Worm (Caenorhabditis elegans): ENCODE measurements around the gene ufd-2.
A peak's percentile ranks its signal among the peaks of the same experiment; 100 is the strongest.

Gene ufd-2

DNA sequence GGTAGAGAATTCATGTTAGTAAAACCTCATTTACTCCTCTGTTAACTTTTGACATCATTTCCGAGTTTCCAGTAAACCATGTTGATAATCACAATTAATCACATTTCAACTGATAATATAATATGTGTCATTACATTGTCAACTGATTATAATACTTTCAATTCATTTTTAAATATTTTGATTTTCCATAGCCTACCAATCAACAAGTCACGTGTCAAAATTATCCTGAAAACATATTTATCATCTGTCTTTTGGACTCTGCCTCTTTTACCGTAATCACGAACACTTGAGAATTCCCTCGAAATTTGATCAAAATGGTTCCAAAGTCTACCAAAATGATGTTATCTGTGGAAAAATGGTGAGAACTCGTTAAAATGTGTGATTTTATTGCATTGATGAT is 11.5 kb downstream of the ufd-2 start:
- no peak for TF ChIP-seq B0310.2 (tag; optimal IDR thresholded peaks at IDR 0.05)
- no peak for TF ChIP-seq ceh-13 (GFP tag; optimal IDR thresholded peaks at IDR 0.05)
- TF ChIP-seq ceh-36 (tag; optimal IDR thresholded peaks at IDR 0.05), result no peak
- no peak for TF ChIP-seq hmbx-1 (tag; optimal IDR thresholded peaks at IDR 0.05)
- no peak for TF ChIP-seq ama-1 (optimal IDR thresholded peaks at IDR 0.05)
- TF ChIP-seq hnd-1 (tag; optimal IDR thresholded peaks at IDR 0.05), result no peak

DNA sequence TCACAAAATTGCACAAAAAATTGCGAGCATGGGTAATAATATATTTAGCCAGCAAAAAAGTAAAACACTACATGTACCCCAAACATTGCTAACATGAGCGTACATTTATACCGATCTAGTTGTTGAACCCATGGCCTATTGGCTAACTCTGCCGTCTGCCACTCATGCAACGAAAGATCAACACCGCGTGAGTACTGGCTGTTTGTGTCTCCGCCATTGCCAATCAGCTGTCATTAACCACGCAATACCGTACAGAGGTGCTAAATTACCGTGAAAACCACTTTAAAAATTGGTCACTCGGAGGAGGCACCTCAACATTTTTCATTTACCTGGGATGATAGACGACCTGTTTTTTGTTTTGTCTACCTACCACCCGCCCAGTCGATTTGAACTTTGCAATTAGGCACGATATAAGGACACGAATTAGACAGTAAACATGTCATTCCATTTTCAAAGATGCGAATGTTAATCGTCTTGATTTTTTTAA is 12.8 kb downstream of the ufd-2 start, which contains the start of gene K02C4.2:
Gene K02C4.2, plus strand, starts transcription at position 437 of the 487 bp plus-strand sequence.
- TF ChIP-seq F13C5.2 (tag; optimal IDR thresholded peaks at IDR 0.05) (peak; percentile 22), hmbx-1 (tag; optimal IDR thresholded peaks at IDR 0.05) (peak; percentile 22), hnd-1 (tag; optimal IDR thresholded peaks at IDR 0.05) (peak; percentile 51), ets-7 (tag; optimal IDR thresholded peaks at IDR 0.05) (no peak), B0310.2 (tag; optimal IDR thresholded peaks at IDR 0.05) (peak; percentile 26), aly-1 (tag; optimal IDR thresholded peaks at IDR 0.05) (peak; percentile 81), hmg-4 (GFP tag; optimal IDR thresholded peaks at IDR 0.05) (peak; percentile 89), ceh-13 (GFP tag; optimal IDR thresholded peaks at IDR 0.05) (peak; percentile 59), pes-1 (GFP tag; IDR thresholded peaks at IDR 0.05) (no peak; the same call in 1 of the 2 replicates), flt-1 (GFP tag; IDR thresholded peaks at IDR 0.05) (peak; percentile 79), tra-4 (tag; optimal IDR thresholded peaks at IDR 0.05) (peak; percentile 42), tbx-37 (GFP tag; conservative IDR thresholded peaks at IDR 0.05) (peak; percentile 69), sea-1 (GFP tag; conservative IDR thresholded peaks at IDR 0.05) (peak; percentile 81), tbx-11 (GFP tag; IDR thresholded peaks at IDR 0.05) (peak; percentile 75), ama-1 (optimal IDR thresholded peaks at IDR 0.05) (no peak), scrt-1 (GFP tag; IDR thresholded peaks at IDR 0.05) (peak; percentile 80), ceh-36 (tag; optimal IDR thresholded peaks at IDR 0.05) (peak; percentile 44)

DNA sequence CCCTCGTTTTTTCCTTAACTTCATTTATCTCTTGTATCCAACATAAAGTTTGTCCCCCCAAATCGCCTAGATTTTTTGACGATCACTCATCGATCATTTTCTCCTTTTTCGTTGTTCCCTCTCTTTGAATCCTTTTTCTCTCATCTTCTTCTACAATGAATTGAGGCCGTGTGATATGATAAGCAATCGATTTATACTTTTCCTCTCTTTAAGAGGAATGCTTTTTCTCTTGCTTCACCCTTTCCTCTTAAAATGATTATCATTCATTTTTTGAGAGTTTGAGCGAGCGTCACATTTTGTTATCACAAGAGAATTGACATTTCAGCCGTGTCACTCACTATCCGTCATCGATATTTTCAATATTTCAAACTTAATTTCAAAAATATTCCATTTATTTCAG is 15.5 kb downstream of the ufd-2 start, which contains the start of gene K02C4.5:
Gene K02C4.5, plus strand, starts transcription at position 395 of the 400 bp plus-strand sequence.
- TF ChIP-seq F13C5.2 (tag; optimal IDR thresholded peaks at IDR 0.05) (no peak), ceh-13 (GFP tag; optimal IDR thresholded peaks at IDR 0.05) (no peak), ets-7 (tag; optimal IDR thresholded peaks at IDR 0.05) (no peak), tbx-11 (GFP tag; IDR thresholded peaks at IDR 0.05) (no peak), ama-1 (optimal IDR thresholded peaks at IDR 0.05) (no peak), hmbx-1 (tag; optimal IDR thresholded peaks at IDR 0.05) (no peak), flt-1 (GFP tag; IDR thresholded peaks at IDR 0.05) (no peak), ceh-36 (tag; optimal IDR thresholded peaks at IDR 0.05) (no peak), B0310.2 (tag; optimal IDR thresholded peaks at IDR 0.05) (no peak), hnd-1 (tag; optimal IDR thresholded peaks at IDR 0.05) (no peak), sea-1 (GFP tag; conservative IDR thresholded peaks at IDR 0.05) (no peak), scrt-1 (GFP tag; IDR thresholded peaks at IDR 0.05) (no peak), pes-1 (GFP tag; IDR thresholded peaks at IDR 0.05) (no peak), tbx-37 (GFP tag; conservative IDR thresholded peaks at IDR 0.05) (no peak), tra-4 (tag; optimal IDR thresholded peaks at IDR 0.05) (no peak), aly-1 (tag; optimal IDR thresholded peaks at IDR 0.05) (no peak), hmg-4 (GFP tag; optimal IDR thresholded peaks at IDR 0.05) (no peak)

DNA sequence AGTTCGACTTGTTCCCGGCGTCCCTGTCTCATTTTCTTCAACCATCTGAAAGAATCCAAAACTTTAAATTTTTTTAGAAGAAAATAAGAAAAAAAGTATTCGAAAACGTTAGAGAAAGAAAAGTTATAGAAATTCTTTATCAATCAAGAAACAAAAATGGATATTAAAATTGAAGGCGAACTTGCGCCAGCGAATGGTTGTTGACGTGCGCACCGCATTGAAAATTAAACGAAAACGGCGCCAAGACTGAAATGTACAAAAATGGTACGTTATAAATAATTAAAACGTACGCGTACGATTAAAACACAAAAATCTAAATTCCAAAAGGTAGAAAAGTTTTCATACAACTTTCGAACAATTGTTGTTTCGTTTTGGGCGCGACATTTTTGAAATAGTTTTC is 24.3 kb downstream of the ufd-2 start, which contains the start of gene K02C4.3:
Gene K02C4.3, minus strand, starts transcription at position 51 of the 400 bp plus-strand sequence.
- TF ChIP-seq flt-1 (GFP tag; IDR thresholded peaks at IDR 0.05) (no peak), scrt-1 (GFP tag; IDR thresholded peaks at IDR 0.05) (no peak), hnd-1 (tag; optimal IDR thresholded peaks at IDR 0.05) (no peak), tra-4 (tag; optimal IDR thresholded peaks at IDR 0.05) (no peak), ets-7 (tag; optimal IDR thresholded peaks at IDR 0.05) (no peak), B0310.2 (tag; optimal IDR thresholded peaks at IDR 0.05) (no peak), aly-1 (tag; optimal IDR thresholded peaks at IDR 0.05) (no peak), ceh-36 (tag; optimal IDR thresholded peaks at IDR 0.05) (no peak), sea-1 (GFP tag; conservative IDR thresholded peaks at IDR 0.05) (no peak), hmbx-1 (tag; optimal IDR thresholded peaks at IDR 0.05) (no peak), ama-1 (optimal IDR thresholded peaks at IDR 0.05) (no peak), ceh-13 (GFP tag; optimal IDR thresholded peaks at IDR 0.05) (no peak)

DNA sequence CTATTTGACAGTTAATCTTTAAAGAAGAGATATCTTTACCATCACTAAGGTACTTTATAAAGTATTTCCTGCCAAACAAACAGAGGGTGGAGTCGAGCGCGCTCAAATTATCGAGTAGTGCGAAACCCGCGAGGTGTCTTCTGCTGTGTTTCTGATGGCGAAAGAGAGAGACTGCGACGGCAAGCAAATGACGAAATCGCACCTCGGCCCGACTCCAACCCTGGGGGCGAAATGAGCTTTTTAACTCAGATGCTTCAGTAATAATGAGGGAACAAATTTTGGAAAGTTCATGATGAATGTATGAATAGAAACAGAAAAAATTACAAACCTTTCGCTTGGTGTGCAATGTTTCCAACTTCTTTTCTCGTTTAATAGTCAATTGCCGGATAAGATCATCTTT is 29.0 kb downstream of the ufd-2 start:
- TF ChIP-seq hmg-4 (GFP tag; optimal IDR thresholded peaks at IDR 0.05) (peak; percentile 20), tbx-37 (GFP tag; conservative IDR thresholded peaks at IDR 0.05) (no peak), ama-1 (optimal IDR thresholded peaks at IDR 0.05) (peak; percentile 66)

DNA sequence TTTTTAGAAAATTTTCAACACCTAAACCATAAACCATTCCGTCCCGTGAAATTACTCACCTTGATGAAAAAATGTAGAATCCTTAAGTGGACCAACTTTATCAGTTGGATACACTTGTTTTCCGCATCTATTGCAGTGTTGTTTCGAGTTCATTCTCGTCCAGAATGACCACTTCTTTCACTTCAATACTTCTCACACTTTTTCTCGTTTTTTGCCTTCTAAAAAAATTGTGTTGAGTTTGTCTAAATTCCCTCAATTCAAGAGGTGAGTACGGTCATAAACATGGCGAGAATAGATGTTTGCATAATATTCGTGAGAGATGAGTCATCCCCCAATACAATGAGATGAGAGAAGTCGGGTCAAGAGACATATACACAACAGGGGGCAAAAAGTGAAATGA is 30.0 kb downstream of the ufd-2 start, which contains the start of gene ltd-1:
Gene ltd-1, minus strand, starts transcription at position 218 of the 400 bp plus-strand sequence.
- TF ChIP-seq tbx-37 (GFP tag; conservative IDR thresholded peaks at IDR 0.05), result no peak

DNA sequence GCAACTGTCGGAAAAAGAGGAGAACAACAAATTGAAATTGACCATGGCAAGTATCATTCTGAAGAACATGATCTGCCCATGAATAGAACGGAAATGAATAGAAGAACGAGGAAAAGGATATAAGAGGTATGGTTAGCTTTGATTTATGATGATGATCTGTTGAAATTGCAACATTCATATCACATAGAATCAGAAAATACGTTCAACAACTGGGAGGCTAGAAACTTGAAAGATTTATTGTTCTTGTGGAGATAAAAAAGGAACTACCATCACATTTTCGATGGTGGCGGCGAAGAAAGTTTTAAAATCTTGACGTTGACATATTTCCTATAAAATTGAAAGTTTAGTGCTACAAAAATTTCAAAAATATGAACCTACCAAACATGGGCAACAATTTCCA is 30.7 kb downstream of the ufd-2 start:
- TF ChIP-seq hnd-1 (tag; optimal IDR thresholded peaks at IDR 0.05) (no peak), ets-7 (tag; optimal IDR thresholded peaks at IDR 0.05) (no peak), hmg-4 (GFP tag; optimal IDR thresholded peaks at IDR 0.05) (no peak), pes-1 (GFP tag; IDR thresholded peaks at IDR 0.05) (no peak)

DNA sequence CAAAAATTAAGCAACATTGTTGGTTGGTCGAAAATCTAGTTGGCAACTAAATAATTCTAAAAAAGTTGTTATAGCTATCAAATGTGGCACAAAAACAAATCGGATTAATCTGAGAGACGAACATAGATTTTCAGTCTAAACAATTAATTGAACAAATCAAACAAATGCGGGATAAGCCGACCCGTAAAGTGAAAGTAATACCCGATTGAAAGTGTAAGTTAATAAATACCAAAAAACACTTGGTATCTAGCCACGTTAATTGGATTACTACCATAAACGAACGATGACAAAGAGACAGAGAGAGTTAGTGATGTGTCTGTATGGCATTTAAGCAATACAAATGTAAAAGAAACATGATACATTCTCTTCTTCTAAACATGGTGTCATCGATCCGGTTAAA is 31.4 kb downstream of the ufd-2 start:
- TF ChIP-seq sea-1 (GFP tag; conservative IDR thresholded peaks at IDR 0.05), result no peak
- no peak for TF ChIP-seq scrt-1 (GFP tag; IDR thresholded peaks at IDR 0.05)
- no peak for TF ChIP-seq aly-1 (tag; optimal IDR thresholded peaks at IDR 0.05)

All from whole organism, early embryonic.